Fruit fly (Drosophila melanogaster) whole organism, embryonic: Measurements from ENCODE around the gene rumi.
A peak's percentile ranks its signal among the peaks of the same experiment; 100 is the strongest.

Experiments
- Atf-2 ChIP-seq: fragments of 200-800 bp; sonication (Bioruptor generic); optimal IDR thresholded peaks from 2 replicates; lab custom pipeline; 2016; ENCODE audit warnings: missing biosample characterization, missing genetic modification characterization
- CG10366 ChIP-seq: fragments of 200-800 bp; sonication (Bioruptor generic); IDR thresholded peaks from 2 replicates; pipeline ENCODE4 v1.3.6; 2022; ENCODE audit warnings: missing biosample characterization, missing genetic modification characterization
- CG10431 ChIP-seq: fragments of 200-800 bp; sonication (Bioruptor generic); optimal IDR thresholded peaks from 3 replicates; lab custom pipeline; 2018; ENCODE audit warnings: missing biosample characterization, mild to moderate bottlenecking, missing genetic modification characterization
- CG11398 ChIP-seq: fragments of 200-800 bp; sonication (Bioruptor generic); optimal IDR thresholded peaks from 2 replicates; lab custom pipeline; 2016; ENCODE audit warnings: missing biosample characterization, missing genetic modification characterization
- CG15514 ChIP-seq: fragments of 200-800 bp; sonication (Bioruptor generic); optimal IDR thresholded peaks from 3 replicates; lab custom pipeline; 2017; ENCODE audit warnings: missing biosample characterization, missing genetic modification characterization, mild to moderate bottlenecking, moderate library complexity, missing genetic modification reagents
- CG15601 ChIP-seq: fragments of 200-800 bp; sonication (Bioruptor generic); optimal IDR thresholded peaks from 3 replicates; lab custom pipeline; 2019; ENCODE audit warnings: missing biosample characterization, mild to moderate bottlenecking, missing genetic modification characterization, moderate library complexity
- CG1602 ChIP-seq: fragments of 200-800 bp; sonication (Bioruptor generic); optimal IDR thresholded peaks from 3 replicates; lab custom pipeline; 2016; ENCODE audit warnings: missing biosample characterization, missing genetic modification characterization
- CG1603 ChIP-seq: fragments of 200-800 bp; sonication (Bioruptor generic); optimal IDR thresholded peaks from 2 replicates; lab custom pipeline; 2019; ENCODE audit warnings: missing biosample characterization, mild to moderate bottlenecking, missing genetic modification characterization, moderate library complexity
- CG16863 ChIP-seq: fragments of 200-800 bp; sonication (Bioruptor generic); optimal IDR thresholded peaks from 3 replicates; lab custom pipeline; 2016; ENCODE audit warnings: missing biosample characterization, missing genetic modification characterization
- CG17568 ChIP-seq: fragments of 200-800 bp; sonication (Bioruptor generic); optimal IDR thresholded peaks from 2 replicates; lab custom pipeline; 2018; ENCODE audit warnings: missing biosample characterization, mild to moderate bottlenecking, missing genetic modification characterization, moderate library complexity
- CG2712 ChIP-seq: fragments of 200-800 bp; optimal IDR thresholded peaks from 3 replicates; lab custom pipeline; 2019; ENCODE audit warnings: missing biosample characterization, mild to moderate bottlenecking, missing genetic modification characterization, moderate library complexity
- CG31388 ChIP-seq: fragments of 200-800 bp; sonication (Bioruptor generic); optimal IDR thresholded peaks from 2 replicates; lab custom pipeline; 2016; ENCODE audit warnings: missing biosample characterization, missing genetic modification characterization
- CG4282 ChIP-seq: fragments of 200-800 bp; sonication (Bioruptor generic); optimal IDR thresholded peaks from 2 replicates; lab custom pipeline; 2016; ENCODE audit warnings: missing biosample characterization, missing genetic modification characterization
- CG4360 ChIP-seq: fragments of 200-800 bp; sonication (Bioruptor generic); IDR thresholded peaks from 2 replicates; pipeline ENCODE4 v1.3.6; 2022; ENCODE audit warnings: missing biosample characterization, missing genetic modification characterization
- CG6654 ChIP-seq: fragments of 200-800 bp; sonication (Bioruptor generic); optimal IDR thresholded peaks from 2 replicates; lab custom pipeline; 2017; ENCODE audit warnings: missing biosample characterization, mild to moderate bottlenecking, missing genetic modification characterization
- CG7271 ChIP-seq: fragments of 200-800 bp; sonication (Bioruptor generic); optimal IDR thresholded peaks from 2 replicates; lab custom pipeline; 2018; ENCODE audit warnings: missing biosample characterization, mild to moderate bottlenecking, missing genetic modification characterization, moderate library complexity
- CG7786 ChIP-seq: fragments of 200-800 bp; sonication (Bioruptor generic); optimal IDR thresholded peaks from 2 replicates; lab custom pipeline; 2016; ENCODE audit warnings: missing biosample characterization, missing genetic modification characterization
- CG7928 ChIP-seq: fragments of 200-800 bp; sonication (Bioruptor generic); optimal IDR thresholded peaks from 2 replicates; lab custom pipeline; 2017; ENCODE audit warnings: missing biosample characterization, mild to moderate bottlenecking, missing genetic modification characterization
- CG9215 ChIP-seq: fragments of 200-800 bp; sonication (Bioruptor generic); IDR thresholded peaks from 2 replicates; pipeline ENCODE4 v1.3.6; 2022; ENCODE audit warnings: missing biosample characterization, missing genetic modification characterization
- Dp ChIP-seq: fragments of 200-800 bp; sonication (Bioruptor generic); optimal IDR thresholded peaks from 2 replicates; lab custom pipeline; 2018; ENCODE audit warnings: missing biosample characterization, mild to moderate bottlenecking, missing genetic modification characterization, moderate library complexity
- Drgx ChIP-seq: fragments of 200-800 bp; sonication (Bioruptor generic); IDR thresholded peaks from 2 replicates; pipeline ENCODE4 v1.3.6; 2022; ENCODE audit warnings: missing biosample characterization, missing genetic modification characterization
- Fer3 ChIP-seq: fragments of 200-800 bp; sonication (Bioruptor generic); optimal IDR thresholded peaks from 2 replicates; lab custom pipeline; 2018; ENCODE audit warnings: missing biosample characterization, mild to moderate bottlenecking, missing genetic modification characterization, moderate library complexity
- Hand ChIP-seq: fragments of 200-800 bp; sonication (Bioruptor generic); optimal IDR thresholded peaks from 2 replicates; lab custom pipeline; 2017; ENCODE audit warnings: mild to moderate bottlenecking, missing biosample characterization, missing genetic modification reagents, missing genetic modification characterization
- Hr3 ChIP-seq: fragments of 200-800 bp; sonication (Bioruptor generic); optimal IDR thresholded peaks from 3 replicates; lab custom pipeline; 2016; ENCODE audit warnings: missing biosample characterization, missing genetic modification characterization
- Hr78 ChIP-seq, 2 experiments: fragments of 200-800 bp in 1 of 2; fragments of >200 bp in 1 of 2; sonication (Bioruptor generic) in 1 of 2; optimal IDR thresholded peaks; 2 replicates each; lab custom pipeline; 2017 to 2019; ENCODE audit warnings: missing biosample characterization in 2 of 2, missing genetic modification characterization in 2 of 2, mild to moderate bottlenecking in 1 of 2, moderate library complexity in 1 of 2
- Lhr ChIP-seq: fragments of 200-800 bp; sonication (Bioruptor generic); optimal IDR thresholded peaks from 3 replicates; lab custom pipeline; 2017; ENCODE audit warnings: mild to moderate bottlenecking, missing biosample characterization, missing genetic modification reagents, missing genetic modification characterization
- Lim3 ChIP-seq: fragments of 200-800 bp; sonication (Bioruptor generic); IDR thresholded peaks from 2 replicates; pipeline ENCODE4 v1.3.6; 2022; ENCODE audit warnings: missing biosample characterization, missing genetic modification characterization
- Scr ChIP-seq: fragments of 200-800 bp; sonication (Bioruptor generic); IDR thresholded peaks from 2 replicates; pipeline ENCODE4 v1.3.6; 2022; ENCODE audit warnings: missing biosample characterization, missing genetic modification characterization; ENCODE audit not compliant: partially characterized antibody
- Taf1 ChIP-seq: fragments of 200-800 bp; sonication (Bioruptor generic); IDR thresholded peaks from 2 replicates; pipeline ENCODE4 v1.3.6; 2022; ENCODE audit warnings: missing biosample characterization, missing genetic modification characterization
- Xrp1 ChIP-seq: fragments of 200-800 bp; sonication (Bioruptor generic); IDR thresholded peaks from 2 replicates; pipeline ENCODE4 v1.3.6; 2022; ENCODE audit warnings: missing biosample characterization, missing genetic modification characterization
- ab ChIP-seq: fragments of 200-800 bp; sonication (Bioruptor generic); optimal IDR thresholded peaks from 2 replicates; lab custom pipeline; 2016; ENCODE audit warnings: missing biosample characterization, missing genetic modification characterization
- ase ChIP-seq: fragments of 200-800 bp; sonication (Bioruptor generic); IDR thresholded peaks from 3 replicates; pipeline ENCODE4 v1.3.6; 2022; ENCODE audit warnings: missing biosample characterization, missing genetic modification characterization
- cas ChIP-seq: fragments of 200-800 bp; sonication (Bioruptor generic); IDR thresholded peaks from 2 replicates; pipeline ENCODE4 v1.3.6; 2022; ENCODE audit warnings: missing biosample characterization, missing genetic modification characterization
- dpn ChIP-seq, 2 experiments: fragments of 200-800 bp; sonication (Bioruptor generic); optimal IDR thresholded peaks; 3 replicates each; lab custom pipeline; 2016; ENCODE audit warnings: missing biosample characterization in 2 of 2, missing genetic modification characterization in 2 of 2
- ems ChIP-seq: fragments of 200-800 bp; sonication (Bioruptor generic); optimal IDR thresholded peaks from 3 replicates; lab custom pipeline; 2016; ENCODE audit warnings: missing biosample characterization, missing genetic modification characterization
- gro ChIP-seq: fragments of 200-800 bp; sonication (Bioruptor generic); optimal IDR thresholded peaks from 2 replicates; lab custom pipeline; 2016; ENCODE audit warnings: missing biosample characterization, missing genetic modification characterization
- hth ChIP-seq: fragments of >200 bp; optimal IDR thresholded peaks from 2 replicates; lab custom pipeline; 2017; ENCODE audit warnings: inconsistent platforms
- insv ChIP-seq, 2 experiments: fragments of 200-800 bp; sonication (Bioruptor generic); optimal IDR thresholded peaks; 3 replicates each; lab custom pipeline; 2016 to 2018; ENCODE audit warnings: missing biosample characterization in 2 of 2, missing genetic modification characterization in 2 of 2
- kni ChIP-seq: fragments of 200-800 bp; sonication (Bioruptor generic); optimal IDR thresholded peaks from 3 replicates; lab custom pipeline; 2017; ENCODE audit warnings: mild to moderate bottlenecking, missing biosample characterization, missing genetic modification reagents, missing genetic modification characterization
- mld ChIP-seq: fragments of 200-800 bp; sonication (Bioruptor generic); IDR thresholded peaks from 3 replicates; pipeline ENCODE4 v1.3.6; 2022; ENCODE audit warnings: missing biosample characterization, missing genetic modification characterization; ENCODE audit not compliant: partially characterized antibody
- pnt ChIP-seq: fragments of 200-800 bp; sonication (Bioruptor generic); optimal IDR thresholded peaks from 3 replicates; lab custom pipeline; 2016; ENCODE audit warnings: missing biosample characterization, missing genetic modification characterization
- pzg ChIP-seq: fragments of 200-800 bp; sonication (Bioruptor generic); optimal IDR thresholded peaks from 3 replicates; lab custom pipeline; 2018; ENCODE audit warnings: missing biosample characterization, mild to moderate bottlenecking, missing genetic modification characterization, moderate library complexity
- salm ChIP-seq: fragments of 200-800 bp; sonication (Bioruptor generic); optimal IDR thresholded peaks from 2 replicates; lab custom pipeline; 2018; ENCODE audit warnings: missing biosample characterization, mild to moderate bottlenecking, missing genetic modification characterization
- schlank ChIP-seq: fragments of 200-800 bp; sonication (Bioruptor generic); optimal IDR thresholded peaks from 2 replicates; lab custom pipeline; 2018; ENCODE audit warnings: missing biosample characterization, mild to moderate bottlenecking, missing genetic modification characterization
- sd ChIP-seq: fragments of 200-800 bp; sonication (Bioruptor generic); optimal IDR thresholded peaks from 3 replicates; lab custom pipeline; 2018; ENCODE audit warnings: missing biosample characterization, mild to moderate bottlenecking, missing genetic modification characterization, moderate library complexity
- sima ChIP-seq: fragments of 200-800 bp; sonication (Bioruptor generic); optimal IDR thresholded peaks from 2 replicates; lab custom pipeline; 2016; ENCODE audit warnings: missing biosample characterization, missing genetic modification characterization
- tgo ChIP-seq: fragments of 200-800 bp; sonication (Bioruptor generic); IDR thresholded peaks from 3 replicates; pipeline ENCODE4 v1.3.6; 2022; ENCODE audit warnings: missing biosample characterization, missing genetic modification characterization
- tll ChIP-seq, 2 experiments: fragments of 200-800 bp in 1 of 2; fragments of >200 bp in 1 of 2; sonication (Bioruptor generic) in 1 of 2; optimal IDR thresholded peaks; 2 replicates each; lab custom pipeline; 2017 to 2019; ENCODE audit warnings: missing biosample characterization in 2 of 2, missing genetic modification characterization in 2 of 2, mild to moderate bottlenecking in 1 of 2, moderate library complexity in 1 of 2
- vfl ChIP-seq: fragments of 200-800 bp; sonication (Bioruptor generic); optimal IDR thresholded peaks from 2 replicates; lab custom pipeline; 2016; ENCODE audit warnings: missing biosample characterization, missing genetic modification characterization
- zen2 ChIP-seq: fragments of 200-800 bp; sonication (Bioruptor generic); IDR thresholded peaks from 3 replicates; pipeline ENCODE4 v1.3.6; 2022; ENCODE audit warnings: missing biosample characterization, missing genetic modification characterization; ENCODE audit not compliant: partially characterized antibody

rumi gene

DNA sequence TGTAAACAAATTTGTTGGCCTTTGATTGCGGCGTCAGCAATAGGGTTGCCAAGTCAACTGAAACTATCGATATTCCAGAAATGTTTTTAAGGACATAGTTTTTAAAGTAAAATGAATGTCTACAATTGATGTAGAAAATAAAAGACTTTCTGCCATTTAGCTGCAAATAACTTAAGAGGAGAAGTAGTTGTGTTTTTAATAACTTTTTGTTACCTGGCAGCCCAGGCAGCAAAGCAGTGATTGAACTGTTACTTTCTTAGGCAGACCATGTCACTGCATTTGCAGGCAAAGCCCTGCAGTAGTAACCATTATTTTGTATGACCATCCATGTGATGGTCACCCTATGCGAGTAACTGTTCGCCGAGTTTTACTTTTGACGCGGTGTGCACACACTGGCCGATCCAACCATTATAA lies at the start of gene rumi, which contains the start of the genes CG7029 and Usp12-46 (continued):
- TF ChIP-seq Xrp1 (peak; percentile 88), CG7271 (tag; lab: Kevin White, UChicago) (peak; percentile 58), schlank (tag; lab: Kevin White, UChicago) (peak; percentile 59), dpn (GFP tag; optimal IDR thresholded peaks at IDR 0.05; lab: Kevin White, UChicago) (peak; percentile 85 to 92), CG1602 (GFP tag; lab: Kevin White, UChicago) (peak; percentile 90), zen2 (GFP tag; lab: Robert Waterston, UW) (peak; percentile 49; the same call in 1 of the 3 replicates), Atf-2 (GFP tag; lab: Kevin White, UChicago) (peak; percentile 87), insv (GFP tag; optimal IDR thresholded peaks at IDR 0.05; lab: Kevin White, UChicago) (peak in 1 of 2 experiments; percentile 66), CG10366 (GFP tag; lab: Robert Waterston, UW) (peak; percentile 90), vfl (GFP tag; lab: Kevin White, UChicago) (peak; percentile 68), tll (GFP tag; optimal IDR thresholded peaks at IDR 0.05; lab: Kevin White, UChicago) (peak in 1 of 2 experiments; percentile 35), CG6654 (GFP tag; lab: Kevin White, UChicago) (peak; percentile 44), cas (GFP tag; lab: Robert Waterston, UW) (peak; percentile 63; the same call in 1 of the 2 replicates), Hr78 (GFP tag; optimal IDR thresholded peaks at IDR 0.05; lab: Kevin White, UChicago) (no peak), kni (GFP tag; lab: Kevin White, UChicago) (peak; percentile 25), CG11398 (GFP tag; lab: Kevin White, UChicago) (peak; percentile 84), CG10431 (peak; percentile 64), Lhr (GFP tag; lab: Kevin White, UChicago) (peak; percentile 76), CG15514 (peak; percentile 73), Scr (GFP tag; lab: Robert Waterston, UW) (peak; percentile 81), CG1603 (tag; lab: Kevin White, UChicago) (peak; percentile 89), CG4360 (GFP tag; lab: Robert Waterston, UW) (peak; percentile 42; the same call in 1 of the 2 replicates), sd (tag; lab: Kevin White, UChicago) (no peak), pnt (GFP tag; lab: Kevin White, UChicago) (peak; percentile 80), tgo (GFP tag; lab: Robert Waterston, UW) (peak; percentile 80), CG9215 (GFP tag; lab: Robert Waterston, UW) (peak; percentile 77), Taf1 (peak; percentile 53; the same call in 1 of the 2 replicates), Hand (GFP tag; lab: Kevin White, UChicago) (peak; percentile 44), salm (peak; percentile 69), pzg (GFP tag; lab: Kevin White, UChicago) (peak; percentile 90), ab (peak; percentile 69), CG31388 (GFP tag; lab: Kevin White, UChicago) (peak; percentile 52), CG15601 (tag; lab: Kevin White, UChicago) (peak; percentile 85), CG7786 (GFP tag; lab: Kevin White, UChicago) (peak; percentile 92), Dp (GFP tag; lab: Kevin White, UChicago) (peak; percentile 44), ase (GFP tag; lab: Robert Waterston, UW) (peak; percentile 81), CG2712 (tag; lab: Kevin White, UChicago) (peak; percentile 91), mld (peak; percentile 46; the same call in 1 of the 3 replicates), hth (no peak), Lim3 (GFP tag; lab: Robert Waterston, UW) (peak; percentile 48; the same call in 1 of the 2 replicates), Fer3 (tag; lab: Kevin White, UChicago) (peak; percentile 84), gro (peak; percentile 91), CG4282 (GFP tag; lab: Kevin White, UChicago) (peak; percentile 75), Drgx (peak; percentile 75), CG7928 (peak; percentile 58), sima (GFP tag; lab: Kevin White, UChicago) (no peak), CG16863 (GFP tag; lab: Kevin White, UChicago) (peak; percentile 90), CG17568 (GFP tag; lab: Kevin White, UChicago) (no peak), Hr3 (GFP tag; lab: Kevin White, UChicago) (peak; percentile 88), ems (peak; percentile 85)
